Fruit fly (Drosophila melanogaster) S2 (cell line): Measurements from ENCODE around the gene CG34452.

Experiments used
- CG8478 ChIP-seq: fragments of >200 bp; optimal IDR thresholded peaks from 2 replicates; lab custom pipeline; 2018
- CTCF ChIP-seq, 2 experiments: fragments of >200 bp; optimal IDR thresholded peaks; 2 replicates each; lab custom pipeline; 2018

- TF ChIP-seq CTCF (optimal IDR thresholded peaks at IDR 0.05; lab: Kevin White, UChicago) (no peak), CG8478 (lab: Kevin White, UChicago) (no peak)
Observed at dm6 chr3L:15638524-15638923, 49.2 kb downstream of the CG34452 start.
